Worm (Caenorhabditis elegans) whole organism, L1 larva: ENCODE data around the gene nspd-7.

Experiments
- elt-2 ChIP-seq: sonication (generic microtip); optimal IDR thresholded peaks from 2 replicates; lab custom pipeline; 2016; ENCODE audit warnings: missing genetic modification characterization, mild to moderate bottlenecking, inconsistent platforms, missing compliant biosample characterization, missing genetic modification reagents
- mdl-1 ChIP-seq, 2 experiments: fragments of 150-350 bp; optimal IDR thresholded peaks; 2 replicates each; lab custom pipeline; 2014 to 2017; ENCODE audit warnings: missing biosample characterization in 2 of 2, missing genetic modification characterization in 2 of 2, inconsistent platforms in 1 of 2
- mef-2 ChIP-seq: fragments of 150-350 bp; optimal IDR thresholded peaks from 2 replicates; lab custom pipeline; 2014; ENCODE audit warnings: missing biosample characterization, missing genetic modification characterization
- mep-1 ChIP-seq: fragments of 150-350 bp; optimal IDR thresholded peaks from 2 replicates; lab custom pipeline; 2014; ENCODE audit warnings: missing biosample characterization, missing genetic modification characterization
- nhr-11 ChIP-seq: fragments of 150-350 bp; optimal IDR thresholded peaks from 2 replicates; lab custom pipeline; 2014; ENCODE audit warnings: missing biosample characterization, missing genetic modification characterization
- nhr-237 ChIP-seq: fragments of 150-350 bp; optimal IDR thresholded peaks from 2 replicates; lab custom pipeline; 2014; ENCODE audit warnings: missing biosample characterization, missing genetic modification characterization
- snpc-4 ChIP-seq: fragments of 150-350 bp; optimal IDR thresholded peaks from 2 replicates; lab custom pipeline; 2014; ENCODE audit warnings: missing biosample characterization, missing genetic modification characterization

ce11 chrIV:10219208-10219607, 49.8 kb downstream of the nspd-7 start, which contains the start of gene qns-1:
- no peak for TF ChIP-seq snpc-4 (tag; lab: Kevin White, UChicago)
- TF ChIP-seq mep-1 (tag; lab: Kevin White, UChicago), result no peak
- no peak for TF ChIP-seq elt-2 (tag; lab: Kevin White, UChicago)
- TF ChIP-seq nhr-237 (tag; lab: Kevin White, UChicago), result no peak
- no peak for TF ChIP-seq nhr-11 (tag; lab: Kevin White, UChicago)
- TF ChIP-seq mdl-1 (tag; optimal IDR thresholded peaks at IDR 0.05; lab: Kevin White, UChicago), result no peak
- TF ChIP-seq mef-2, result no peak
